Worm (Caenorhabditis elegans) whole organism, L3 larva: ENCODE data around the gene F10D2.8.

Experiments used
- ceh-16 ChIP-seq: sonication (generic microtip); optimal IDR thresholded peaks from 2 replicates; lab custom pipeline; 2017; ENCODE audit warnings: missing biosample characterization, missing genetic modification characterization
- egl-27 ChIP-seq: sonication (generic microtip); optimal IDR thresholded peaks from 4 replicates; lab custom pipeline; 2017; ENCODE audit warnings: missing biosample characterization, missing genetic modification reagents, missing genetic modification characterization
- nhr-28 ChIP-seq: fragments of 150-350 bp; optimal IDR thresholded peaks from 2 replicates; lab custom pipeline; 2014; ENCODE audit warnings: missing biosample characterization, missing genetic modification characterization
- nhr-76 ChIP-seq: fragments of 150-350 bp; sonication (generic microtip); optimal IDR thresholded peaks from 5 replicates; lab custom pipeline; 2014; ENCODE audit warnings: missing biosample characterization, missing genetic modification characterization
- pha-4 ChIP-seq: fragments of 150-350 bp; optimal IDR thresholded peaks from 2 replicates; lab custom pipeline; 2014; ENCODE audit warnings: missing biosample characterization, missing genetic modification reagents, missing genetic modification characterization
- snpc-4 ChIP-seq: fragments of 150-350 bp; optimal IDR thresholded peaks from 2 replicates; lab custom pipeline; 2014; ENCODE audit warnings: missing biosample characterization, missing genetic modification characterization

- TF ChIP-seq pha-4 (tag; lab: Kevin White, UChicago), result no peak
- no peak for TF ChIP-seq nhr-76 (tag; lab: Kevin White, UChicago)
- no peak for TF ChIP-seq ceh-16 (tag; lab: Kevin White, UChicago)
- TF ChIP-seq nhr-28 (tag; lab: Kevin White, UChicago), result no peak
- TF ChIP-seq egl-27, result no peak
- no peak for TF ChIP-seq snpc-4 (tag; lab: Kevin White, UChicago)
These were observed 43.0 kb upstream of the F10D2.8 start, which contains the start of gene F09G2.8 for ce11 chrV:7193562-7193961.
